Worm (Caenorhabditis elegans): ENCODE measurements around the gene fbxb-24.

The fbxb-24 gene

DNA sequence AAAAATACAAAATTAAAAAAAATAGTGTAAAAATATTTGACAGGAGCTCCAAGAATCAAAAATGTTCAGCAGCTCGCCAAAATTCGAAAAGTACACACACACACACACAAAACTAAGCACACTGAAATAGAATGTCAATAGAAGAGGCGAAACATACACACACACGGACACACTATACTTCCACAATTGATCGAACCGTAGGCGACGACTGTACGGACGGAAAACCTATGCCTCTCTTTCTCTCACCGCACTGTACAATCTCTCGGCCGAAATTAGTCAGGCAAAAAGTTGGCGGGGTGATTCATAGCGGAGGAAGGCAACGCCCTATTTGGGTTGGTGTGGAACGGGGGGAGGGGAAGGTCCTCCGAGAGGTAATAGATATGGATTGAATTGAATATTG lies 38.8 kb downstream of the fbxb-24 start (continued):
- TF ChIP-seq hmg-1.1 (GFP tag; IDR thresholded peaks at IDR 0.05), result no peak
- TF ChIP-seq lin-38 (GFP tag; IDR thresholded peaks at IDR 0.05), result no peak
- TF ChIP-seq fos-1 (tag; optimal IDR thresholded peaks at IDR 0.05), result no peak
- TF ChIP-seq dmd-9 (GFP tag; IDR thresholded peaks at IDR 0.05), result no peak
- TF ChIP-seq lsy-2 (tag; optimal IDR thresholded peaks at IDR 0.05), result peak in 1 of 2 experiments; percentile 22
- TF ChIP-seq lin-15B (tag; optimal IDR thresholded peaks at IDR 0.05), result no peak
- no peak for TF ChIP-seq aly-2 (tag; optimal IDR thresholded peaks at IDR 0.05)
- TF ChIP-seq attf-4 (tag; optimal IDR thresholded peaks at IDR 0.05), result no peak
- TF ChIP-seq zfp-3 (GFP tag; conservative IDR thresholded peaks at IDR 0.05), result no peak
- TF ChIP-seq F44E2.7 (GFP tag; IDR thresholded peaks at IDR 0.05), result no peak
- no peak for TF ChIP-seq F10B5.3 (tag; optimal IDR thresholded peaks at IDR 0.05)
- TF ChIP-seq Y5F2A.4 (GFP tag; optimal IDR thresholded peaks at IDR 0.05), result no peak
- TF ChIP-seq nhr-28 (tag; optimal IDR thresholded peaks at IDR 0.05), result peak; percentile 87
- no peak for TF ChIP-seq gei-8 (GFP tag; optimal IDR thresholded peaks at IDR 0.05)
- TF ChIP-seq mes-2 (tag; optimal IDR thresholded peaks at IDR 0.05; ENCODE audit: poor library complexity, severe bottlenecking), result peak; percentile 61
- TF ChIP-seq hlh-11 (tag; optimal IDR thresholded peaks at IDR 0.05), result peak; percentile 62
- no peak for TF ChIP-seq F26F4.8 (GFP tag; conservative IDR thresholded peaks at IDR 0.05)
- no peak for TF ChIP-seq ceh-44 (GFP tag; IDR thresholded peaks at IDR 0.05)
- TF ChIP-seq mdt-29 (GFP tag; IDR thresholded peaks at IDR 0.05), result no peak
- TF ChIP-seq daf-16 (GFP tag; optimal IDR thresholded peaks at IDR 0.05), result no peak
- peak; percentile 64 for TF ChIP-seq daf-16 (tag; optimal IDR thresholded peaks at IDR 0.05)
- no peak for TF ChIP-seq spr-3 (GFP tag; optimal IDR thresholded peaks at IDR 0.05)
- TF ChIP-seq pha-4 (GFP tag; IDR thresholded peaks at IDR 0.05), result no peak
- TF ChIP-seq pha-4 (tag; optimal IDR thresholded peaks at IDR 0.05), result peak; percentile 60
- TF ChIP-seq nhr-25 (tag; optimal IDR thresholded peaks at IDR 0.05; ENCODE audit: borderline replicate concordance, insufficient read depth), result no peak
- no peak for TF ChIP-seq spr-1 (tag; optimal IDR thresholded peaks at IDR 0.05)
- TF ChIP-seq saeg-2 (GFP tag; IDR thresholded peaks at IDR 0.05), result no peak
- TF ChIP-seq madf-9 (GFP tag; conservative IDR thresholded peaks at IDR 0.05), result no peak
- TF ChIP-seq lin-39 (tag; optimal IDR thresholded peaks at IDR 0.05), result no peak
- no peak for TF ChIP-seq egl-43 (GFP tag; IDR thresholded peaks at IDR 0.05)
- no peak for TF ChIP-seq ZK546.5 (tag; optimal IDR thresholded peaks at IDR 0.05)
- TF ChIP-seq Y75B8A.6 (GFP tag; IDR thresholded peaks at IDR 0.05), result no peak
- TF ChIP-seq mep-1 (tag; optimal IDR thresholded peaks at IDR 0.05), result peak; percentile 54

DNA sequence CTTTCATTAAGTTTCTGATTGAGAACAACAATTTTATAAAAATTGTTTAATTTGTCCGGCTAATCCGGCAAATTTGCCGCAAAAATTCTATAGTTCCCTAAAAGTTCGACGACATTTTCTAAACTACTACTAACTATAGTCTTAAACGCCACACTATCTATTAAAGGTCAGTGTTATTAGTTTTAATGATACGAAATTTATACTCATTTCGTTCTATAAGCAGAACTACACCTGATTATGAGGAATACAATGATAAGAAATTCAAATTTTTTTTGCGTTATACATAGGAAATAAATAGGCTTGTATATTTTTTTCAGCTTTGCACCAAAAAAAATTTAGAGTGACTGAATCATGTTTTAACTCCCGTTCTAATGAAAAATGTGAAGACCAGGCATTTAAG lies 39.7 kb downstream of the fbxb-24 start:
- TF ChIP-seq nhr-28 (tag; optimal IDR thresholded peaks at IDR 0.05), result peak; percentile 61
- TF ChIP-seq vab-7 (GFP tag; IDR thresholded peaks at IDR 0.05), result no peak
- TF ChIP-seq daf-16 (GFP tag; optimal IDR thresholded peaks at IDR 0.05), result no peak
- TF ChIP-seq daf-16 (tag; optimal IDR thresholded peaks at IDR 0.05), result peak; percentile 26

DNA sequence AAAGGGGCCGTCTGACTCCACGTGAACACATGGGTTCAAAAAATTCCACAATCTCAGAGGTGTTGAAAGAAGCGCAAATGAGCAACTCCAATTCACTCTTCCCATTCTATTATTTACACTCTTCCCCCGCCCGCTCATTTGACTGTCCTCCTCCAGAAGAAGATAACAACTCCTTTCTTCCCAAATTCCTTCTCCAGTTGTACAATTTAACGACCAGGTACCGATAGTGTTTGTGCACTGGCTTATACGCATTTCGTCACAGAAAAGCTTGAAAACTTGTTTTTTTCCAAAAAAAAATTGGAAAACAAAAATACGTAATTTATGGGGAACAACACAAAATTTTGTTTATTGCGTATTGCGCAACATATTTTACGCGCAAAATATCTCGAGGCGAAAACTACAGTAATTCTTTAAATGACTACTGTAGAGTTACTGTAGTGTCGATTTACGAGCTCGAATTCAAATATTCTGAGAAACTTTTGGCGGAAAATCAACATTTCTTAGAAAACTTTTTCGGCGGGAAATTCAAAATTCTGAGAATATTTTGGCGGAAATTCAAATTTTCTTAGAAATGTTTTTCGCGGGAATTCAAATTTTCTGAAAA lies 40.6 kb downstream of the fbxb-24 start:
- TF ChIP-seq gei-8 (GFP tag; optimal IDR thresholded peaks at IDR 0.05), result no peak
- peak; percentile 61 for TF ChIP-seq pqm-1 (tag; optimal IDR thresholded peaks at IDR 0.05)
- TF ChIP-seq lir-3 (tag; optimal IDR thresholded peaks at IDR 0.05), result no peak
- TF ChIP-seq ZK546.5 (tag; optimal IDR thresholded peaks at IDR 0.05), result no peak
- TF ChIP-seq ceh-82 (tag; optimal IDR thresholded peaks at IDR 0.05), result no peak
- no peak for TF ChIP-seq nhr-102 (tag; optimal IDR thresholded peaks at IDR 0.05)
- TF ChIP-seq sdz-12 (GFP tag; optimal IDR thresholded peaks at IDR 0.05), result no peak
- TF ChIP-seq egl-27 (tag; optimal IDR thresholded peaks at IDR 0.05), result no peak
- TF ChIP-seq skn-1 (tag; optimal IDR thresholded peaks at IDR 0.05), result no peak
- TF ChIP-seq mes-2 (tag; optimal IDR thresholded peaks at IDR 0.05; ENCODE audit: poor library complexity, severe bottlenecking), result no peak
- no peak for TF ChIP-seq daf-16 (GFP tag; optimal IDR thresholded peaks at IDR 0.05)
- peak; percentile 79 for TF ChIP-seq daf-16 (tag; optimal IDR thresholded peaks at IDR 0.05)
- no peak for TF ChIP-seq fkh-10 (GFP tag; optimal IDR thresholded peaks at IDR 0.05)
- no peak for TF ChIP-seq ztf-11 (tag; optimal IDR thresholded peaks at IDR 0.05)
- TF ChIP-seq zip-2 (tag; optimal IDR thresholded peaks at IDR 0.05), result no peak
- TF ChIP-seq rbr-2 (tag; optimal IDR thresholded peaks at IDR 0.05), result no peak
- TF ChIP-seq daf-12 (tag; optimal IDR thresholded peaks at IDR 0.05), result no peak
- TF ChIP-seq ceh-20 (GFP tag; IDR thresholded peaks at IDR 0.05), result no peak
- TF ChIP-seq zfp-3 (GFP tag; conservative IDR thresholded peaks at IDR 0.05), result no peak
- no peak for TF ChIP-seq nhr-10 (tag; optimal IDR thresholded peaks at IDR 0.05)
- TF ChIP-seq lsy-2 (tag; optimal IDR thresholded peaks at IDR 0.05), result no peak
- no peak for TF ChIP-seq spr-1 (tag; optimal IDR thresholded peaks at IDR 0.05)
- TF ChIP-seq saeg-2 (GFP tag; IDR thresholded peaks at IDR 0.05), result no peak
- TF ChIP-seq nhr-6 (tag; optimal IDR thresholded peaks at IDR 0.05), result no peak
- no peak for TF ChIP-seq mdt-29 (GFP tag; IDR thresholded peaks at IDR 0.05)

Measured in whole organism, L4 larva.